Fruit fly (Drosophila melanogaster) whole organism, embryonic: ENCODE measurements around the gene Abi.

Source experiments
- Blimp-1 ChIP-seq: fragments of 200-800 bp; sonication (Bioruptor generic); optimal IDR thresholded peaks from 3 replicates; lab custom pipeline; 2018; ENCODE audit warnings: missing biosample characterization, missing genetic modification characterization, mild to moderate bottlenecking, moderate library complexity, missing genetic modification reagents
- CG11456 ChIP-seq: fragments of 200-800 bp; sonication (Bioruptor generic); IDR thresholded peaks from 3 replicates; pipeline ENCODE4 v1.3.6; 2022; ENCODE audit warnings: missing biosample characterization, missing genetic modification characterization
- CG11504 ChIP-seq: fragments of 200-800 bp; sonication (Bioruptor generic); optimal IDR thresholded peaks from 3 replicates; lab custom pipeline; 2019; ENCODE audit warnings: missing biosample characterization, mild to moderate bottlenecking, missing genetic modification characterization, moderate library complexity
- CG11695 ChIP-seq: fragments of 200-800 bp; sonication (Bioruptor generic); IDR thresholded peaks from 3 replicates; pipeline ENCODE4 v1.3.6; 2022; ENCODE audit warnings: missing biosample characterization, missing genetic modification characterization
- CG13424 ChIP-seq: fragments of 200-800 bp; sonication (Bioruptor generic); optimal IDR thresholded peaks from 2 replicates; lab custom pipeline; 2019; ENCODE audit warnings: missing biosample characterization, mild to moderate bottlenecking, missing genetic modification characterization, moderate library complexity
- CG15696 ChIP-seq: fragments of 200-800 bp; sonication (Bioruptor generic); optimal IDR thresholded peaks from 2 replicates; lab custom pipeline; 2019; ENCODE audit warnings: missing biosample characterization, mild to moderate bottlenecking, missing genetic modification characterization, moderate library complexity
- CG17361 ChIP-seq: fragments of 200-800 bp; sonication (Bioruptor generic); IDR thresholded peaks from 3 replicates; pipeline ENCODE4 v1.3.6; 2022; ENCODE audit warnings: missing biosample characterization, missing genetic modification characterization
- CG17912 ChIP-seq: fragments of 200-800 bp; sonication (Bioruptor generic); optimal IDR thresholded peaks from 2 replicates; lab custom pipeline; 2018; ENCODE audit warnings: missing biosample characterization, mild to moderate bottlenecking, missing genetic modification characterization
- CG1832 ChIP-seq: fragments of 200-800 bp; sonication (Bioruptor generic); optimal IDR thresholded peaks from 2 replicates; lab custom pipeline; 2017; ENCODE audit warnings: missing biosample characterization, mild to moderate bottlenecking, missing genetic modification characterization, inconsistent platforms
- CG8290 ChIP-seq, 3 experiments: fragments of 200-800 bp; sonication (Bioruptor generic); optimal IDR thresholded peaks; 2 replicates each; lab custom pipeline; 2016 to 2019; ENCODE audit warnings: missing biosample characterization in 3 of 3, missing genetic modification characterization in 3 of 3, mild to moderate bottlenecking in 2 of 3, moderate library complexity in 1 of 3
- D19B ChIP-seq: fragments of 200-800 bp; sonication (Bioruptor generic); optimal IDR thresholded peaks from 2 replicates; lab custom pipeline; 2017; ENCODE audit warnings: missing biosample characterization, mild to moderate bottlenecking, missing genetic modification characterization
- Eip74EF ChIP-seq, 2 experiments: fragments of 200-800 bp in 1 of 2; fragments of >200 bp in 1 of 2; sonication (Bioruptor generic) in 1 of 2; optimal IDR thresholded peaks; 2 replicates each; lab custom pipeline; 2017 to 2019; ENCODE audit warnings: missing biosample characterization in 2 of 2, missing genetic modification characterization in 2 of 2, mild to moderate bottlenecking in 1 of 2, moderate library complexity in 1 of 2
- Ets65A ChIP-seq: fragments of 200-800 bp; sonication (Bioruptor generic); peaks from one replicate; lab custom pipeline; 2016; ENCODE audit warnings: missing biosample characterization, missing genetic modification characterization
- HLH3B ChIP-seq: fragments of 200-800 bp; sonication (Bioruptor generic); IDR thresholded peaks from 2 replicates; pipeline ENCODE4 v1.3.6; 2022; ENCODE audit warnings: missing biosample characterization, missing genetic modification characterization
- MTF-1 ChIP-seq: fragments of 200-800 bp; sonication (Bioruptor generic); optimal IDR thresholded peaks from 2 replicates; lab custom pipeline; 2018; ENCODE audit warnings: missing biosample characterization, mild to moderate bottlenecking, missing genetic modification characterization, borderline replicate concordance
- NC2α ChIP-seq: fragments of 200-800 bp; sonication (Bioruptor generic); optimal IDR thresholded peaks from 2 replicates; lab custom pipeline; 2016; ENCODE audit warnings: missing biosample characterization, missing genetic modification characterization
- Neu2 ChIP-seq: fragments of 200-800 bp; sonication (Bioruptor generic); optimal IDR thresholded peaks from 3 replicates; lab custom pipeline; 2016; ENCODE audit warnings: missing biosample characterization, missing genetic modification characterization, borderline replicate concordance
- Pdp1 ChIP-seq, 2 experiments: fragments of 200-800 bp; sonication (Bioruptor generic); optimal IDR thresholded peaks; 3 replicates each; lab custom pipeline; 2016; ENCODE audit warnings: missing biosample characterization in 2 of 2, missing genetic modification characterization in 2 of 2, mild to moderate bottlenecking in 1 of 2, moderate library complexity in 1 of 2
- Stat92E ChIP-seq, 3 experiments: fragments of >200 bp in 2 of 3; fragments of 200-800 bp in 1 of 3; sonication (Bioruptor generic) in 1 of 3; optimal IDR thresholded peaks; 2 replicates each; lab custom pipeline; 2017 to 2019; ENCODE audit warnings: missing biosample characterization in 3 of 3, missing genetic modification characterization in 3 of 3, mild to moderate bottlenecking in 1 of 3, moderate library complexity in 1 of 3
- Usf ChIP-seq: fragments of 200-800 bp; sonication (Bioruptor generic); optimal IDR thresholded peaks from 2 replicates; lab custom pipeline; 2017; ENCODE audit warnings: missing genotype, missing biosample characterization, missing genetic modification characterization
- Xbp1 ChIP-seq: fragments of 200-800 bp; sonication (Bioruptor generic); optimal IDR thresholded peaks from 3 replicates; lab custom pipeline; 2016; ENCODE audit warnings: missing biosample characterization, mild to moderate bottlenecking, missing genetic modification characterization
- bbx ChIP-seq: fragments of 200-800 bp; sonication (Bioruptor generic); IDR thresholded peaks from 2 replicates; pipeline ENCODE4 v1.3.6; 2022; ENCODE audit warnings: missing biosample characterization, missing genetic modification characterization; ENCODE audit not compliant: partially characterized antibody
- crol ChIP-seq: fragments of 200-800 bp; sonication (Bioruptor generic); IDR thresholded peaks from 2 replicates; pipeline ENCODE4 v1.3.6; 2022; ENCODE audit warnings: missing biosample characterization, missing genetic modification characterization
- dmrt99B ChIP-seq: fragments of 200-800 bp; sonication (Bioruptor generic); optimal IDR thresholded peaks from 2 replicates; lab custom pipeline; 2018; ENCODE audit warnings: missing biosample characterization, mild to moderate bottlenecking, missing genetic modification characterization, moderate library complexity
- dysf ChIP-seq: fragments of 200-800 bp; sonication (Bioruptor generic); IDR thresholded peaks from 3 replicates; pipeline ENCODE4 v1.3.6; 2022; ENCODE audit warnings: missing biosample characterization, missing genetic modification characterization
- ftz-f1 ChIP-seq: fragments of 200-800 bp; sonication (Bioruptor generic); optimal IDR thresholded peaks from 2 replicates; lab custom pipeline; 2016; ENCODE audit warnings: missing biosample characterization, missing genetic modification characterization
- grau ChIP-seq: fragments of 200-800 bp; optimal IDR thresholded peaks from 3 replicates; lab custom pipeline; 2019; ENCODE audit warnings: missing biosample characterization, mild to moderate bottlenecking, missing genetic modification characterization, moderate library complexity
- grn ChIP-seq: fragments of 200-800 bp; sonication (Bioruptor generic); optimal IDR thresholded peaks from 3 replicates; lab custom pipeline; 2017; ENCODE audit warnings: missing biosample characterization, missing genetic modification characterization
- hb ChIP-seq: fragments of 200-800 bp; sonication (Bioruptor generic); IDR thresholded peaks from 3 replicates; pipeline ENCODE4 v1.3.6; 2022; ENCODE audit warnings: missing biosample characterization, missing genetic modification characterization; ENCODE audit not compliant: partially characterized antibody
- hkb ChIP-seq, 2 experiments: fragments of 200-800 bp in 1 of 2; fragments of >200 bp in 1 of 2; sonication (Bioruptor generic) in 1 of 2; IDR thresholded peaks in 1 of 2; optimal IDR thresholded peaks in 1 of 2; 2 replicates each; pipeline versions ENCODE4 v1.3.6 to Lab custom; 2017 to 2022; ENCODE audit warnings: missing biosample characterization in 1 of 2, missing genetic modification characterization in 1 of 2
- odd ChIP-seq: fragments of 200-800 bp; sonication (Bioruptor generic); optimal IDR thresholded peaks from 2 replicates; lab custom pipeline; 2017; ENCODE audit warnings: missing biosample characterization, mild to moderate bottlenecking, missing genetic modification characterization
- peb ChIP-seq: fragments of 200-800 bp; sonication (Bioruptor generic); IDR thresholded peaks from 2 replicates; pipeline ENCODE4 v1.3.6; 2022; ENCODE audit warnings: missing biosample characterization, missing genetic modification characterization
- pita ChIP-seq: fragments of 200-800 bp; sonication (Bioruptor generic); optimal IDR thresholded peaks from 2 replicates; lab custom pipeline; 2017; ENCODE audit warnings: missing biosample characterization, mild to moderate bottlenecking, missing genetic modification characterization
- prd ChIP-seq, 3 experiments: fragments of >200 bp in 2 of 3; fragments of 200-800 bp in 1 of 3; sonication (Bioruptor generic) in 1 of 3; optimal IDR thresholded peaks in 2 of 3; IDR thresholded peaks in 1 of 3; 2 replicates in 2 of 3; 3 replicates in 1 of 3; pipeline versions ENCODE4 v1.3.6 to Lab custom; 2017 to 2022; ENCODE audit warnings: missing biosample characterization in 1 of 3, missing genetic modification characterization in 1 of 3
- psq ChIP-seq: fragments of 200-800 bp; sonication (Bioruptor generic); optimal IDR thresholded peaks from 2 replicates; lab custom pipeline; 2017; ENCODE audit warnings: missing biosample characterization, missing genetic modification characterization
- slbo ChIP-seq: fragments of 200-800 bp; sonication (Bioruptor generic); IDR thresholded peaks from 2 replicates; pipeline ENCODE4 v1.3.6; 2022; ENCODE audit warnings: missing biosample characterization, missing genetic modification characterization
- unpg ChIP-seq: fragments of 200-800 bp; sonication (Bioruptor generic); optimal IDR thresholded peaks from 3 replicates; lab custom pipeline; 2018; ENCODE audit warnings: missing biosample characterization, mild to moderate bottlenecking, missing genetic modification characterization, moderate library complexity
- wor ChIP-seq: fragments of 200-800 bp; sonication (Bioruptor generic); IDR thresholded peaks from 2 replicates; pipeline ENCODE4 v1.3.6; 2022; ENCODE audit warnings: missing biosample characterization, missing genetic modification characterization
- z ChIP-seq: fragments of 200-800 bp; sonication (Bioruptor generic); IDR thresholded peaks from 3 replicates; pipeline ENCODE4 v1.3.6; 2022; ENCODE audit warnings: missing biosample characterization, missing genetic modification characterization

Gene Abi

DNA sequence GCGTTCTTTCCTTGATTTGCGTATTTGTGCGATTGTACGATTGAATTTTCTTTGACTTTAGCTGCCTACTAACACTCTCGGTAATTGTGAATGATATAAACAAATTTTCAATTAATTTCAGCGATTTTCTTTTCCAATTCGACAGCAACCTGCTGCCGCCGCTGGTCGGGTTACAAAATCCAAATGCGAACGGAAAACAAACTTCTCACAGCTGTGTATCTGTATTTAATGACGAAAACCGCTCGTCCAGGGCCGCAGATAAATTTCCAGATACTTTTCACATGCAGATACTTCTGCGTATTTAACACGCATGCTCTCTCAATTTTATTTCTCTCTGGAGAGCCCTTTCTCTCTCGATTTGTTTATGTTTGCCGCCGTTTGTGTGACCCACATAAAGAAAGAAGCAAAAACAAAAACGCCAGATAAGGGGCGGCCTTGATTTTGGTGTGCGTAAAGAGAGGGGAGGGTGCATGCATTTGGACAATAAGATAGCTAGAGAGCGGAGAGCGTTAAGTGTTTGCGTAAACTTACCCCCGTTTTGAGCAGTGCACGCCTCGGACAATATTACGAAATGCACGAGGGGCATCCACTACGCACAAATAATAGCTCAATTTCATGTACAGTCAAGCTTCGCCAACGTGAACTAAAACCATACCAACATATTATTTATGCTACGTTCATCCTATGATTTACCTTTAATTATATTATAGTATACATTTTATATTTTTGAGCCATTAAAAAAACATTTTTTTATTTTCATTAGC is 13.9 kb downstream of the Abi start, which contains the start of gene CG12402 (continued):
- TF ChIP-seq CG13424 (tag; lab: Kevin White, UChicago) (peak; percentile 84), Usf (GFP tag; lab: Kevin White, UChicago) (no peak), HLH3B (GFP tag; lab: Robert Waterston, UW) (peak; percentile 77), hb (GFP tag; lab: Robert Waterston, UW) (no peak), psq (GFP tag; lab: Kevin White, UChicago) (peak; percentile 66), Neu2 (GFP tag; lab: Kevin White, UChicago) (no peak), pita (no peak), CG11695 (GFP tag; lab: Robert Waterston, UW) (peak; percentile 89), slbo (GFP tag; lab: Robert Waterston, UW) (peak; percentile 80), MTF-1 (peak; percentile 57), odd (GFP tag; lab: Kevin White, UChicago) (peak; percentile 69)
- TF ChIP-seq, all 482 proteins: peak for 401

DNA sequence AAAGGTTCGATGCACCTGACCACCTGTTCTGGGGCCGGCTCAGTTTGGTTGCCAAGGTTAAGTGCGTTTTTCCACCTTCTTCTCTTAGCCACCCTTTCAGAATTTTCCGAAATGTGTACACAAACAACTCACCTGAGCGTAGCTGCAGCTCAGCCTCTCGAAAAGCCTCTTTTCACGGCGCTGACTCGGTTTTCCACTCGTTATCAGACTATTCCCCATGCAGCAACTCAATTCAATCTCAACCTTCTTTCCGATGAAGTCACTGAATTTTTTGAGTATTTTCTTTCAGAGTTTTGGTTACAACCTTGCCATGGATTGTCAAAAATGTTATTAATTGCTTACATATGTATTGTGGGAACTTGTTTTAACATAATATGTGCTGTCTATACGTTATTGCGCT is 14.6 kb downstream of the Abi start:
- TF ChIP-seq CG11504 (tag; lab: Kevin White, UChicago) (no peak), z (GFP tag; lab: Robert Waterston, UW) (peak; percentile 93)

DNA sequence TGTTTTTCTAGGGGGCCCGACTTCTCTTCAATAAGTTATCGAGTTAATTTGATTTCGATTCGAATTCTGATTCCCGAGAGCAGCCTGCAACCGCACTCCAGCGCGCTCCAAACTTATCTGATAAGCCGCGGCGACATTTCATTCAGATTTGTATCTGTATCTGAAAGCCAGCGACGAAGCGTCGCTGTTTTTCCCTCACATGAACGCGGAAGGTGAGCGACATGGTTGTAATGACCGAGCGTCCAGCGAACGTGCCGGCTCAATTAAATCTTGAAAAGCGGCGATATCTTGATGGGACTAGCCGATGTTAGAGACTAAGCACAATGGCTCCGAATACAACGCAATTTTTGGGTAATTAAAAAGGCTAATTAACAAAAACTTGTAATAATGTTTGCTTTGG is 19.2 kb downstream of the Abi start, which contains the start of gene PK1-R:
TSS of gene PK1-R (minus strand) at position 101 of the 400 bp plus-strand sequence.
- TF ChIP-seq Xbp1 (GFP tag; lab: Kevin White, UChicago) (no peak), dysf (GFP tag; lab: Robert Waterston, UW) (no peak), CG11695 (GFP tag; lab: Robert Waterston, UW) (peak; percentile 61; the same call in 2 of the 3 replicates), grn (GFP tag; lab: Kevin White, UChicago) (peak; percentile 75), bbx (no peak), prd (optimal IDR thresholded peaks at IDR 0.05; lab: Kevin White, UChicago) (no peak), prd (GFP tag; IDR thresholded peaks at IDR 0.05; lab: Robert Waterston, UW) (no peak)
- TF ChIP-seq, all 482 proteins: peak for 2

DNA sequence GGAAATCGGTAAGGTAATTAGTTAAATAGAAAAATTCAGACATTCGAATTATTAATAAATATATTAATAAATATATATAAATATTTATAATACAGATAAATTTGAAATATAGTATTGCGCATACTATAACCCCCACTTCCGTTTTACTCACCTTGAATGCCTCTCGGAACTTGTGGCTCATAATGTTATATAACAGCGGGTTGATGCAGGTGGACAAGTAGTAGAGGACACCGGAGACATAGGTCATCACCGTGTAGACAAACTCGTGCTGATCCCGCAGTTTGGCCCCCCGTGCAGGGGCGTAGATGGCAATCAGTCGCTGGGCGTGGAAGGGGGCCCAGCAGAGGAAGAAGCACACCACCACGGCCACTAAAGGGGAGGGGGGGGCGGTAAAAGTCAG is 21.3 kb downstream of the Abi start:
- TF ChIP-seq wor (no peak), slbo (GFP tag; lab: Robert Waterston, UW) (0 out of 2 replicates have a peak, but pooled peaks have one; percentile 5), CG11456 (GFP tag; lab: Robert Waterston, UW) (0 out of 3 replicates have a peak, but pooled peaks have one; percentile 21), Ets65A (GFP tag; lab: Kevin White, UChicago) (peak; percentile 62), crol (0 out of 2 replicates have a peak, but pooled peaks have one; percentile 26), CG15696 (tag; lab: Kevin White, UChicago) (no peak), Stat92E (GFP tag; optimal IDR thresholded peaks at IDR 0.05; lab: Kevin White, UChicago) (no peak), Pdp1 (GFP tag; optimal IDR thresholded peaks at IDR 0.05; lab: Kevin White, UChicago) (peak in 1 of 2 experiments; percentile 71), CG17912 (GFP tag; lab: Kevin White, UChicago) (no peak), peb (GFP tag; lab: Robert Waterston, UW) (no peak)

DNA sequence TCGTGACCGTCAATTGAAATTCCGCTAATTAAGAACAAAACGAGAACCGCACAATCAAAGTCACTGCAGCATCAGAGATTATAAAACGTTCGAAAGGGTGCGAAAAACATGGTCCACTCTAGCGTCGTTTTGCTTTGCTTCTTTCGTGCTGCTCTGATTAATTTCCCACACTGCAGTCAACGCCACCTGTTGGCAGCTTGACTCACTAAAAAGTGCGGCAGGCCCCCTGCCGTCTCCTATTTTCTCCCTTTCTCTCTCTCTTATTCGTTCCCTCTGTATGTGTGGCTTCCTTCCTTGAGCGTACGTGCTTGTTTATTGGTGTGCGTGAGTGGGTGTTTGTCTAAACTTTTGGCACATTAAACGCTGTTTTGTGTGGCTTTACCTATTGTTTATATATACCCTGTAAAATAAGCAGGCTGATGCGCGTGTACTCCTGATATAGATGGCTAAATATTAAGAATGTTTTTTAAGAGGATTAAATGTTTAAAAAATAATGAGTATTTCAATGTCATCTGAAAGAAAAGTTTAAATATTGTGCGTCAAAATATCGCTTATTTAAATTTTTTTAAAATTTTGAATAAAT is 23.6 kb downstream of the Abi start:
- peak; percentile 28 for TF ChIP-seq grau (tag; lab: Kevin White, UChicago)
- TF ChIP-seq Blimp-1 (GFP tag; lab: Kevin White, UChicago): no peak
- TF ChIP-seq NC2α (GFP tag; lab: Kevin White, UChicago): no peak
- TF ChIP-seq CG8290 (GFP tag; optimal IDR thresholded peaks at IDR 0.05; lab: Kevin White, UChicago): no peak
- TF ChIP-seq CG8290 (tag; optimal IDR thresholded peaks at IDR 0.05; lab: Kevin White, UChicago): no peak
- TF ChIP-seq ftz-f1 (GFP tag; lab: Kevin White, UChicago): peak; percentile 68
- peak; percentile 69 for TF ChIP-seq D19B (GFP tag; lab: Kevin White, UChicago)
- no peak for TF ChIP-seq hkb (optimal IDR thresholded peaks at IDR 0.05; lab: Kevin White, UChicago)
- TF ChIP-seq hkb (GFP tag; IDR thresholded peaks at IDR 0.05; lab: Robert Waterston, UW): no peak
- TF ChIP-seq unpg (GFP tag; lab: Kevin White, UChicago): no peak
- no peak for TF ChIP-seq CG1832 (GFP tag; lab: Kevin White, UChicago)
- TF ChIP-seq dmrt99B (tag; lab: Kevin White, UChicago): peak; percentile 29
- TF ChIP-seq CG17361 (GFP tag; lab: Robert Waterston, UW): 0 out of 3 replicates have a peak, but pooled peaks have one; percentile 7
- TF ChIP-seq Eip74EF (GFP tag; optimal IDR thresholded peaks at IDR 0.05; lab: Kevin White, UChicago): no peak
